Worm (Caenorhabditis elegans) whole organism, L4 larva: ENCODE data around the gene capg-2.
A peak's percentile ranks its signal among the peaks of the same experiment; 100 is the strongest.

Source experiments
- F26F4.8 ChIP-seq: fragments of 200-800 bp; sonication (Bioruptor generic); conservative IDR thresholded peaks from 2 replicates; pipeline ENCODE4 v1.3.6; 2022; ENCODE audit warnings: missing genetic modification characterization, missing compliant biosample characterization
- F44E2.7 ChIP-seq: fragments of 200-800 bp; sonication (Bioruptor generic); IDR thresholded peaks from 2 replicates; pipeline ENCODE4 v2.1.2; 2022; ENCODE audit warnings: missing genetic modification characterization, missing compliant biosample characterization
- R02D3.7 ChIP-seq: fragments of 150-350 bp; sonication (generic microtip); optimal IDR thresholded peaks from 3 replicates; lab custom pipeline; 2014; ENCODE audit warnings: missing biosample characterization, missing genetic modification characterization
- T20F7.1 ChIP-seq: fragments of 200-800 bp; sonication (Bioruptor generic); optimal IDR thresholded peaks from 2 replicates; lab custom pipeline; 2018; ENCODE audit warnings: mild to moderate bottlenecking, missing genetic modification characterization, missing compliant biosample characterization
- T26A8.4 ChIP-seq: fragments of 200-800 bp; sonication (Bioruptor generic); IDR thresholded peaks from 2 replicates; pipeline ENCODE4 v1.3.6; 2022; ENCODE audit warnings: missing genetic modification characterization, missing compliant biosample characterization
- Y105C5A.15 ChIP-seq: fragments of 200-800 bp; sonication (Bioruptor generic); IDR thresholded peaks from 2 replicates; pipeline ENCODE4 v1.3.6; 2022; ENCODE audit warnings: missing genetic modification characterization, missing compliant biosample characterization
- Y48G9A.11 ChIP-seq: fragments of 200-800 bp; sonication (Bioruptor generic); IDR thresholded peaks from 2 replicates; pipeline ENCODE4 v1.3.6; 2022; ENCODE audit warnings: missing genetic modification reagents, missing genetic modification characterization, missing compliant biosample characterization
- Y75B8A.6 ChIP-seq: fragments of 200-800 bp; sonication (Bioruptor generic); IDR thresholded peaks from 2 replicates; pipeline ENCODE4 v1.3.6; 2022; ENCODE audit warnings: missing genetic modification reagents, missing genetic modification characterization, missing compliant biosample characterization
- ZK546.5 ChIP-seq, 2 experiments: sonication (generic microtip); optimal IDR thresholded peaks; 2 replicates each; lab custom pipeline; 2017; ENCODE audit warnings: missing biosample characterization in 2 of 2, missing genetic modification characterization in 2 of 2
- aha-1 ChIP-seq: fragments of 150-350 bp; peaks from one replicate; lab custom pipeline; 2014; ENCODE audit warnings: missing biosample characterization, missing genetic modification characterization
- ama-1 ChIP-seq: fragments of 150-350 bp; optimal IDR thresholded peaks from 2 replicates; lab custom pipeline; 2014; ENCODE audit warnings: inconsistent platforms, mixed read lengths
- attf-4 ChIP-seq: sonication (generic microtip); optimal IDR thresholded peaks from 3 replicates; lab custom pipeline; 2017; ENCODE audit warnings: missing biosample characterization, missing genetic modification characterization
- ceh-32 ChIP-seq: sonication (generic microtip); optimal IDR thresholded peaks from 2 replicates; lab custom pipeline; 2016; ENCODE audit warnings: mild to moderate bottlenecking, missing genetic modification characterization, missing compliant biosample characterization; ENCODE audit not compliant: poor library complexity
- ceh-62 ChIP-seq: sonication (generic microtip); optimal IDR thresholded peaks from 2 replicates; lab custom pipeline; 2017; ENCODE audit warnings: missing biosample characterization, missing genetic modification characterization
- cey-2 ChIP-seq: sonication (generic microtip); optimal IDR thresholded peaks from 3 replicates; lab custom pipeline; 2017; ENCODE audit warnings: missing genetic modification characterization, mild to moderate bottlenecking, missing compliant biosample characterization, antibody characterized with exemption, borderline replicate concordance; ENCODE audit not compliant: insufficient read depth
- ctbp-1 ChIP-seq: fragments of 200-800 bp; sonication (Bioruptor generic); IDR thresholded peaks from 2 replicates; pipeline ENCODE4 v1.3.6; 2022; ENCODE audit warnings: missing genetic modification reagents, missing genetic modification characterization, missing compliant biosample characterization
- daf-12 ChIP-seq: fragments of 150-350 bp; optimal IDR thresholded peaks from 2 replicates; lab custom pipeline; 2014; ENCODE audit warnings: missing biosample characterization, missing genetic modification reagents, missing genetic modification characterization
- daf-19 ChIP-seq: fragments of 200-800 bp; sonication (Bioruptor generic); conservative IDR thresholded peaks from 2 replicates; pipeline ENCODE4 v1.3.6; 2022; ENCODE audit warnings: missing genetic modification characterization, missing compliant biosample characterization
- daf-8 ChIP-seq: fragments of 200-800 bp; sonication (Bioruptor generic); IDR thresholded peaks from 2 replicates; pipeline ENCODE4 v1.3.6; 2022; ENCODE audit warnings: missing genetic modification characterization, missing compliant biosample characterization
- dmd-6 ChIP-seq: fragments of 200-800 bp; sonication (Bioruptor generic); IDR thresholded peaks from 2 replicates; pipeline ENCODE4 v1.3.6; 2022; ENCODE audit warnings: missing genetic modification reagents, missing genetic modification characterization, missing compliant biosample characterization
- dpl-1 ChIP-seq: fragments of 150-350 bp; optimal IDR thresholded peaks from 2 replicates; lab custom pipeline; 2014; ENCODE audit warnings: missing biosample characterization, missing genetic modification reagents, missing genetic modification characterization
- dve-1 ChIP-seq: sonication (generic microtip); optimal IDR thresholded peaks from 2 replicates; lab custom pipeline; 2017; ENCODE audit warnings: antibody characterized with exemption, mild to moderate bottlenecking, missing genetic modification characterization, missing compliant biosample characterization; ENCODE audit not compliant: insufficient read depth
- egl-43 ChIP-seq: fragments of 200-800 bp; sonication (Bioruptor generic); IDR thresholded peaks from 2 replicates; pipeline ENCODE4 v1.3.6; 2022; ENCODE audit warnings: missing genetic modification reagents, missing genetic modification characterization, missing compliant biosample characterization
- fos-1 ChIP-seq: fragments of 150-350 bp; optimal IDR thresholded peaks from 2 replicates; lab custom pipeline; 2014; ENCODE audit warnings: missing biosample characterization, missing genetic modification characterization
- hlh-11 ChIP-seq: fragments of 200-800 bp; sonication (Bioruptor generic); optimal IDR thresholded peaks from 2 replicates; lab custom pipeline; 2018; ENCODE audit warnings: mild to moderate bottlenecking, missing genetic modification characterization, missing compliant biosample characterization
- jun-1 ChIP-seq: fragments of 150-350 bp; optimal IDR thresholded peaks from 2 replicates; lab custom pipeline; 2014; ENCODE audit warnings: missing biosample characterization, missing genetic modification reagents, missing genetic modification characterization
- lin-15B ChIP-seq: fragments of 150-350 bp; sonication (generic microtip); optimal IDR thresholded peaks from 3 replicates; lab custom pipeline; 2014; ENCODE audit warnings: missing biosample characterization, missing genetic modification characterization
- lin-39 ChIP-seq: fragments of 150-350 bp; optimal IDR thresholded peaks from 2 replicates; lab custom pipeline; 2014; ENCODE audit warnings: missing biosample characterization, missing genetic modification reagents, missing genetic modification characterization
- lsy-2 ChIP-seq, 2 experiments: fragments of 150-350 bp in 1 of 2; sonication (generic microtip) in 1 of 2; optimal IDR thresholded peaks; 2 replicates each; lab custom pipeline; 2014 to 2017; ENCODE audit warnings: missing biosample characterization in 2 of 2, missing genetic modification characterization in 2 of 2
- mep-1 ChIP-seq: fragments of 150-350 bp; sonication (generic microtip); optimal IDR thresholded peaks from 3 replicates; lab custom pipeline; 2014; ENCODE audit warnings: missing biosample characterization, missing genetic modification characterization
- mxl-2 ChIP-seq: fragments of 200-800 bp; sonication (Bioruptor generic); conservative IDR thresholded peaks from 2 replicates; pipeline ENCODE4 v1.3.6; 2022; ENCODE audit warnings: missing genetic modification reagents, missing genetic modification characterization, missing compliant biosample characterization
- mxl-3 ChIP-seq: fragments of 200-800 bp; sonication (Bioruptor generic); optimal IDR thresholded peaks from 2 replicates; lab custom pipeline; 2018; ENCODE audit warnings: mild to moderate bottlenecking, missing genetic modification characterization, missing compliant biosample characterization
- nhr-102 ChIP-seq: sonication (generic microtip); optimal IDR thresholded peaks from 2 replicates; lab custom pipeline; 2016; ENCODE audit warnings: mild to moderate bottlenecking, missing genetic modification characterization, moderate library complexity, missing compliant biosample characterization
- nhr-11 ChIP-seq: fragments of 150-350 bp; optimal IDR thresholded peaks from 2 replicates; lab custom pipeline; 2014; ENCODE audit warnings: missing biosample characterization, missing genetic modification characterization
- nhr-25 ChIP-seq: sonication (generic microtip); optimal IDR thresholded peaks from 2 replicates; lab custom pipeline; 2017; ENCODE audit warnings: missing genetic modification characterization, mild to moderate bottlenecking, missing compliant biosample characterization, antibody characterized with exemption, moderate library complexity, borderline replicate concordance; ENCODE audit not compliant: insufficient read depth
- nhr-42 ChIP-seq: fragments of 200-800 bp; sonication (Bioruptor generic); IDR thresholded peaks from 2 replicates; pipeline ENCODE4 v1.3.6; 2022; ENCODE audit warnings: missing genetic modification characterization, missing compliant biosample characterization
- nhr-48 ChIP-seq: sonication (generic microtip); optimal IDR thresholded peaks from 2 replicates; lab custom pipeline; 2016; ENCODE audit warnings: mild to moderate bottlenecking, missing genetic modification characterization, missing compliant biosample characterization
- php-3 ChIP-seq: fragments of 200-800 bp; sonication (Bioruptor generic); IDR thresholded peaks from 2 replicates; pipeline ENCODE4 v1.3.6; 2022; ENCODE audit warnings: missing genetic modification reagents, missing genetic modification characterization, missing compliant biosample characterization
- pqm-1 ChIP-seq: sonication (generic microtip); optimal IDR thresholded peaks from 2 replicates; lab custom pipeline; 2017; ENCODE audit warnings: missing biosample characterization, missing genetic modification characterization
- rbr-2 ChIP-seq: sonication (generic microtip); optimal IDR thresholded peaks from 2 replicates; lab custom pipeline; 2016; ENCODE audit warnings: missing genotype, missing genetic modification characterization, missing compliant biosample characterization
- sdz-12 ChIP-seq: fragments of 200-800 bp; sonication (Bioruptor generic); optimal IDR thresholded peaks from 2 replicates; lab custom pipeline; 2018; ENCODE audit warnings: mild to moderate bottlenecking, missing genetic modification characterization, missing compliant biosample characterization
- set-16 ChIP-seq: fragments of 200-800 bp; sonication (Bioruptor generic); IDR thresholded peaks from 2 replicates; pipeline ENCODE4 v1.3.6; 2022; ENCODE audit warnings: missing genetic modification reagents, missing genetic modification characterization, missing compliant biosample characterization
- skn-1 ChIP-seq: fragments of 150-350 bp; optimal IDR thresholded peaks from 2 replicates; lab custom pipeline; 2014; ENCODE audit warnings: missing biosample characterization, missing genetic modification characterization
- snpc-4 ChIP-seq: fragments of 150-350 bp; optimal IDR thresholded peaks from 2 replicates; lab custom pipeline; 2014; ENCODE audit warnings: missing biosample characterization, missing genetic modification characterization
- tra-1 ChIP-seq: fragments of 200-800 bp; sonication (Bioruptor generic); IDR thresholded peaks from 2 replicates; pipeline ENCODE4 v1.3.6; 2022; ENCODE audit warnings: missing genetic modification reagents, missing genetic modification characterization, missing compliant biosample characterization
- unc-62 ChIP-seq, 3 experiments: fragments of 150-350 bp in 1 of 3; sonication (generic microtip); optimal IDR thresholded peaks in 2 of 3; peaks in 1 of 3; 1 replicate in 1 of 3; 2 replicates in 2 of 3; lab custom pipeline; 2014 to 2017; ENCODE audit warnings: missing biosample characterization in 3 of 3, missing genetic modification characterization in 3 of 3, missing genetic modification reagents in 3 of 3, missing genotype in 1 of 3
- vab-7 ChIP-seq: fragments of 200-800 bp; sonication (Bioruptor generic); IDR thresholded peaks from 2 replicates; pipeline ENCODE4 v1.3.6; 2022; ENCODE audit warnings: missing genetic modification reagents, missing genetic modification characterization, missing compliant biosample characterization
- zag-1 ChIP-seq: fragments of 150-350 bp; optimal IDR thresholded peaks from 2 replicates; lab custom pipeline; 2014; ENCODE audit warnings: missing biosample characterization, missing genetic modification characterization
- zip-2 ChIP-seq: fragments of 150-350 bp; optimal IDR thresholded peaks from 2 replicates; lab custom pipeline; 2014; ENCODE audit warnings: missing biosample characterization, missing genetic modification characterization
- ztf-11 ChIP-seq: fragments of 150-350 bp; optimal IDR thresholded peaks from 2 replicates; lab custom pipeline; 2014; ENCODE audit warnings: missing biosample characterization, missing genetic modification characterization

The capg-2 gene

DNA sequence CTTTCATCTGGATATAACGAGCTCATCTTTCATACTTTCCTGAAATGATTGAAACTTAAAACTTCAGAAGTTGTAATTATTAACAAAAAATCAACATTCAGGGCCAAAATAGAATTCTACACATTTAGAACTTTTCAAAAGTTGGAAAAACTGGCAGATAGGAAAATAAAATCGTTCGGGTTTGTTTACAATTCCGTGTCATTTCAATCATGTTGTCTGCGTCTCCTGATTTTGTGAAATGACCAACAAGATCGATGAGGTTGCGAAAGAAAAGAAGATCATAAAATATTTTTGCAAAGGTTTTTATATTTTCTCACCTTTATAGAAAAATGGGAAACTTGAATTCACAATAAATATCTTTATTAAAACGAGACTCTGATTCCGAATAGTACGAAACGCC lies 16.9 kb downstream of the capg-2 start, which contains the start of gene rskd-1 (continued):
- TF ChIP-seq hlh-11 (tag; lab: Kevin White, UChicago) (no peak), set-16 (no peak), egl-43 (GFP tag; lab: Robert Waterston, UW) (no peak), ZK546.5 (tag; optimal IDR thresholded peaks at IDR 0.05; lab: Kevin White, UChicago) (no peak), lin-15B (tag; lab: Kevin White, UChicago) (no peak), dpl-1 (GFP tag; lab: Kevin White, UChicago) (peak; percentile 1), lin-39 (tag; lab: Kevin White, UChicago) (no peak), mxl-2 (no peak), nhr-11 (no peak), aha-1 (tag; lab: Kevin White, UChicago) (no peak), Y48G9A.11 (GFP tag; lab: Robert Waterston, UW) (no peak), tra-1 (no peak), T20F7.1 (peak; percentile 40), F26F4.8 (no peak), lsy-2 (tag; optimal IDR thresholded peaks at IDR 0.05; lab: Kevin White, UChicago) (peak in 1 of 2 experiments; percentile 40), nhr-25 (no peak), jun-1 (tag; lab: Kevin White, UChicago) (no peak), zag-1 (tag; lab: Kevin White, UChicago) (no peak), T26A8.4 (no peak), pqm-1 (tag; lab: Kevin White, UChicago) (no peak), dve-1 (tag; lab: Kevin White, UChicago) (peak; percentile 17), snpc-4 (no peak), dmd-6 (GFP tag; lab: Robert Waterston, UW) (no peak), mep-1 (tag; lab: Kevin White, UChicago) (peak; percentile 32), ctbp-1 (GFP tag; lab: Robert Waterston, UW) (no peak), vab-7 (GFP tag; lab: Robert Waterston, UW) (no peak), R02D3.7 (tag; lab: Kevin White, UChicago) (no peak), ceh-62 (tag; lab: Kevin White, UChicago) (no peak), Y105C5A.15 (no peak), cey-2 (tag; lab: Kevin White, UChicago) (no peak), sdz-12 (GFP tag; lab: Kevin White, UChicago) (no peak), attf-4 (tag; lab: Kevin White, UChicago) (no peak), skn-1 (tag; lab: Kevin White, UChicago) (no peak), daf-12 (no peak), nhr-48 (tag; lab: Kevin White, UChicago) (no peak)
- TF ChIP-seq, all 104 proteins: peak for 10

DNA sequence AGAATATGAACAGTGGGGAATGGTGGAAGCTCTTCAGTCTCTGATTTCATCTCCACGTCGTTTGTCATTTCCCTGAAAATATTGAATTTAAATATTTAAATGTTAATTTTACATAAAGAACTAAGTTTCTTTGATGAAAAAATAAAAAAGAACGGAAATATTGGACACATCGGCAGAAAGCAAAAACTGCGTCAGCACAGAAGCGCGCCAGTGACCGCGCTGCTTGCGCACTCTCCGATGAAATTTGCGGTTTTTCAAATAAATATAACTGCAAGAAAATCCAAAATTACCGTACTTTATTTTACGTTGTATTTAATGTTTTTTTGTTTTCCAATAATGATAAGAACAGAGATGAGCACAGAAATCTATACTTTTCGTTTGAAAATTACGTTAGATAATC lies 19.9 kb downstream of the capg-2 start, which contains the start of the genes srpa-68 and srh-16:
TSS of gene srpa-68 (minus strand) at position 72 of the 400 bp plus-strand sequence.
TSS of gene srh-16 (plus strand) at position 275 of the 400 bp plus-strand sequence.
- TF ChIP-seq egl-43 (GFP tag; lab: Robert Waterston, UW) (0 out of 2 replicates have a peak, but pooled peaks have one; percentile 53), ztf-11 (tag; lab: Kevin White, UChicago) (no peak), php-3 (GFP tag; lab: Robert Waterston, UW) (no peak), daf-8 (GFP tag; lab: Robert Waterston, UW) (no peak), tra-1 (0 out of 2 replicates have a peak, but pooled peaks have one; percentile 21), fos-1 (tag; lab: Kevin White, UChicago) (no peak), unc-62 (GFP tag; optimal IDR thresholded peaks at IDR 0.05 in 1 of 2; lab: Kevin White, UChicago) (no peak), unc-62 (tag; optimal IDR thresholded peaks at IDR 0.05; lab: Kevin White, UChicago) (no peak), skn-1 (tag; lab: Kevin White, UChicago) (no peak), daf-12 (no peak), mxl-3 (GFP tag; lab: Kevin White, UChicago) (no peak), nhr-42 (GFP tag; lab: Robert Waterston, UW) (0 out of 2 replicates have a peak, but pooled peaks have one; percentile 44), dve-1 (tag; lab: Kevin White, UChicago) (peak; percentile 88), lsy-2 (tag; optimal IDR thresholded peaks at IDR 0.05; lab: Kevin White, UChicago) (peak; percentile 22 to 94), nhr-25 (no peak), rbr-2 (tag; lab: Kevin White, UChicago) (peak; percentile 89), Y75B8A.6 (no peak), nhr-102 (tag; lab: Kevin White, UChicago) (peak; percentile 93), zag-1 (tag; lab: Kevin White, UChicago) (no peak), ctbp-1 (GFP tag; lab: Robert Waterston, UW) (peak; percentile 67), nhr-11 (peak; percentile 56), aha-1 (tag; lab: Kevin White, UChicago) (peak; percentile 97), F44E2.7 (GFP tag; lab: Robert Waterston, UW) (no peak), ama-1 (lab: Kevin White, UChicago) (no peak), zip-2 (tag; lab: Kevin White, UChicago) (peak; percentile 78), ceh-32 (peak; percentile 26), daf-19 (0 out of 2 replicates have a peak, but pooled peaks have one; percentile 17)
